Worm (Caenorhabditis elegans): Measurements from ENCODE around the gene tald-1.
A peak's percentile ranks its signal among the peaks of the same experiment; 100 is the strongest.

The tald-1 gene

ce11 chrIV:4406054-4406539 lies 19.6 kb downstream of the tald-1 start:
- TF ChIP-seq ceh-16 (tag; optimal IDR thresholded peaks at IDR 0.05), result no peak
- TF ChIP-seq unc-39 (tag; optimal IDR thresholded peaks at IDR 0.05), result no peak
- no peak for TF ChIP-seq fos-1 (tag; optimal IDR thresholded peaks at IDR 0.05)
- no peak for TF ChIP-seq mdl-1 (tag; optimal IDR thresholded peaks at IDR 0.05)
- no peak for TF ChIP-seq elt-1 (tag; optimal IDR thresholded peaks at IDR 0.05)
- peak; percentile 24 for TF ChIP-seq nhr-23 (tag; optimal IDR thresholded peaks at IDR 0.05)
- TF ChIP-seq zag-1 (tag; optimal IDR thresholded peaks at IDR 0.05), result no peak
- no peak for TF ChIP-seq daf-12 (tag; optimal IDR thresholded peaks at IDR 0.05)
- TF ChIP-seq pha-4 (tag; optimal IDR thresholded peaks at IDR 0.05), result peak; percentile 76
- no peak for TF ChIP-seq aly-2 (tag; optimal IDR thresholded peaks at IDR 0.05)
- no peak for TF ChIP-seq nhr-77 (tag; optimal IDR thresholded peaks at IDR 0.05)
- no peak for TF ChIP-seq ZK546.5 (tag; optimal IDR thresholded peaks at IDR 0.05)
- peak; percentile 8 for TF ChIP-seq hmg-11 (tag; optimal IDR thresholded peaks at IDR 0.05)
- TF ChIP-seq lsy-12 (tag; optimal IDR thresholded peaks at IDR 0.05), result no peak
- no peak for TF ChIP-seq nhr-67 (tag; optimal IDR thresholded peaks at IDR 0.05)
- TF ChIP-seq nhr-28 (tag; optimal IDR thresholded peaks at IDR 0.05), result no peak
- peak; percentile 91 for TF ChIP-seq lin-39 (tag; optimal IDR thresholded peaks at IDR 0.05)
- TF ChIP-seq unc-62 (GFP tag; optimal IDR thresholded peaks at IDR 0.05), result peak; percentile 30
- peak; percentile 16 for TF ChIP-seq skn-1 (tag; optimal IDR thresholded peaks at IDR 0.05)
- TF ChIP-seq R02D3.7 (tag; optimal IDR thresholded peaks at IDR 0.05), result no peak
- TF ChIP-seq fkh-10 (GFP tag; optimal IDR thresholded peaks at IDR 0.05), result no peak
- peak; percentile 78 for TF ChIP-seq elt-2 (tag; optimal IDR thresholded peaks at IDR 0.05)
- TF ChIP-seq egl-27 (tag; optimal IDR thresholded peaks at IDR 0.05), result peak; percentile 40
- peak; percentile 47 for TF ChIP-seq nhr-11 (tag; optimal IDR thresholded peaks at IDR 0.05)
- TF ChIP-seq nhr-76 (tag; optimal IDR thresholded peaks at IDR 0.05), result no peak
- TF ChIP-seq nhr-12 (tag; optimal IDR thresholded peaks at IDR 0.05), result no peak
- no peak for TF ChIP-seq fkh-2 (tag; optimal IDR thresholded peaks at IDR 0.05)
- peak; percentile 75 for TF ChIP-seq nfya-1 (tag; optimal IDR thresholded peaks at IDR 0.05; ENCODE audit: insufficient read depth)
- TF ChIP-seq eor-1 (tag; optimal IDR thresholded peaks at IDR 0.05), result no peak
- TF ChIP-seq mml-1 (tag; optimal IDR thresholded peaks at IDR 0.05), result no peak
- no peak for TF ChIP-seq ceh-82 (tag; optimal IDR thresholded peaks at IDR 0.05)
- peak; percentile 78 for TF ChIP-seq snpc-4 (tag; optimal IDR thresholded peaks at IDR 0.05)
- TF ChIP-seq ama-1 (optimal IDR thresholded peaks at IDR 0.05), result peak; percentile 36
- TF ChIP-seq lin-15B (tag; optimal IDR thresholded peaks at IDR 0.05), result peak; percentile 75
- TF ChIP-seq elt-3 (tag; optimal IDR thresholded peaks at IDR 0.05), result no peak
- TF ChIP-seq tbx-2 (tag; optimal IDR thresholded peaks at IDR 0.05), result no peak
- TF ChIP-seq ceh-9 (tag; optimal IDR thresholded peaks at IDR 0.05), result no peak
- TF ChIP-seq jun-1 (tag; optimal IDR thresholded peaks at IDR 0.05), result no peak
- no peak for TF ChIP-seq nhr-237 (tag; optimal IDR thresholded peaks at IDR 0.05)
- no peak for TF ChIP-seq sea-2 (GFP tag; optimal IDR thresholded peaks at IDR 0.05)
- TF ChIP-seq ztf-4 (tag; optimal IDR thresholded peaks at IDR 0.05), result no peak
- no peak for TF ChIP-seq ceh-28 (tag; optimal IDR thresholded peaks at IDR 0.05)
- TF ChIP-seq nhr-25 (tag; optimal IDR thresholded peaks at IDR 0.05), result peak; percentile 34
- peak; percentile 38 for TF ChIP-seq egl-5 (tag; optimal IDR thresholded peaks at IDR 0.05)
- no peak for TF ChIP-seq nhr-43 (tag; optimal IDR thresholded peaks at IDR 0.05; ENCODE audit: poor library complexity, severe bottlenecking)
- TF ChIP-seq pqm-1 (tag; optimal IDR thresholded peaks at IDR 0.05), result peak; percentile 68
- no peak for TF ChIP-seq ztf-11 (tag; optimal IDR thresholded peaks at IDR 0.05)

- TF ChIP-seq nfya-1 (tag; optimal IDR thresholded peaks at IDR 0.05; ENCODE audit: insufficient read depth), result peak; percentile 60
- no peak for TF ChIP-seq nhr-77 (tag; optimal IDR thresholded peaks at IDR 0.05)
- TF ChIP-seq pha-4 (tag; optimal IDR thresholded peaks at IDR 0.05), result peak; percentile 94
- no peak for TF ChIP-seq nhr-11 (tag; optimal IDR thresholded peaks at IDR 0.05)
- no peak for TF ChIP-seq eor-1 (tag; optimal IDR thresholded peaks at IDR 0.05)
- peak; percentile 19 for TF ChIP-seq ceh-28 (tag; optimal IDR thresholded peaks at IDR 0.05)
- TF ChIP-seq jun-1 (tag; optimal IDR thresholded peaks at IDR 0.05), result peak; percentile 47
- peak; percentile 80 for TF ChIP-seq elt-2 (tag; optimal IDR thresholded peaks at IDR 0.05)
- no peak for TF ChIP-seq nhr-43 (tag; optimal IDR thresholded peaks at IDR 0.05; ENCODE audit: poor library complexity, severe bottlenecking)
- no peak for TF ChIP-seq nhr-237 (tag; optimal IDR thresholded peaks at IDR 0.05)
- peak; percentile 37 for TF ChIP-seq ama-1 (optimal IDR thresholded peaks at IDR 0.05)
- TF ChIP-seq lsy-12 (tag; optimal IDR thresholded peaks at IDR 0.05), result no peak
- TF ChIP-seq pqm-1 (tag; optimal IDR thresholded peaks at IDR 0.05), result peak; percentile 88
Observed at ce11 chrIV:4407055-4407461, 20.6 kb downstream of the tald-1 start.

Measured in whole organism, L3 larva.